Fruit fly (Drosophila melanogaster): ENCODE data around the gene Sgt.

The Sgt gene

dm6 chr2L:17465915-17466677 is 5.3 kb upstream of the Sgt start (continued):
- TF ChIP-seq CG1024 (GFP tag; IDR thresholded peaks at IDR 0.05) (peak; percentile 75), dpn (GFP tag; optimal IDR thresholded peaks at IDR 0.05) (peak; percentile 76 to 82), CG12219 (GFP tag; optimal IDR thresholded peaks at IDR 0.05) (peak; percentile 82), NC2β (GFP tag; optimal IDR thresholded peaks at IDR 0.05) (peak; percentile 72), CG42726 (GFP tag; IDR thresholded peaks at IDR 0.05; ENCODE audit: partially characterized antibody) (no peak), gt (GFP tag; IDR thresholded peaks at IDR 0.05) (0 out of 2 replicates have a peak, but pooled peaks have one; percentile 17), CG11504 (tag; optimal IDR thresholded peaks at IDR 0.05) (peak; percentile 88), tup (GFP tag; optimal IDR thresholded peaks at IDR 0.05) (peak; percentile 27), Lhr (GFP tag; optimal IDR thresholded peaks at IDR 0.05) (peak; percentile 41), chm (GFP tag; IDR thresholded peaks at IDR 0.05) (no peak), CG4617 (GFP tag; optimal IDR thresholded peaks at IDR 0.05; ENCODE audit: borderline replicate concordance) (peak; percentile 38), CG18764 (GFP tag; optimal IDR thresholded peaks at IDR 0.05) (peak; percentile 68), Sox102F (GFP tag; optimal IDR thresholded peaks at IDR 0.05) (peak; percentile 90), sc (optimal IDR thresholded peaks at IDR 0.05) (no peak), sc (GFP tag; optimal IDR thresholded peaks at IDR 0.05) (peak; percentile 73), shn (GFP tag; optimal IDR thresholded peaks at IDR 0.05) (peak; percentile 77), pros (GFP tag; optimal IDR thresholded peaks at IDR 0.05) (no peak), abd-A (tag; optimal IDR thresholded peaks at IDR 0.05) (peak; percentile 77), Poxn (GFP tag; IDR thresholded peaks at IDR 0.05) (no peak), ase (GFP tag; IDR thresholded peaks at IDR 0.05) (peak; percentile 60), stc (GFP tag; IDR thresholded peaks at IDR 0.05) (peak; percentile 77), nau (GFP tag; optimal IDR thresholded peaks at IDR 0.05) (peak; percentile 97), lab (GFP tag; optimal IDR thresholded peaks at IDR 0.05) (peak; percentile 87), Camta (GFP tag; optimal IDR thresholded peaks at IDR 0.05) (peak; percentile 88), CG1233 (GFP tag; optimal IDR thresholded peaks at IDR 0.05) (peak; percentile 68), sisA (GFP tag; IDR thresholded peaks at IDR 0.05) (peak; percentile 80), jumu (GFP tag; optimal IDR thresholded peaks at IDR 0.05) (peak; percentile 73), H15 (GFP tag; IDR thresholded peaks at IDR 0.05) (peak; percentile 71; the same call in 2 of the 3 replicates), Atf-2 (GFP tag; optimal IDR thresholded peaks at IDR 0.05) (peak; percentile 80), CG6272 (GFP tag; IDR thresholded peaks at IDR 0.05) (peak; percentile 30; the same call in 1 of the 2 replicates), CG10366 (GFP tag; IDR thresholded peaks at IDR 0.05) (peak; percentile 74), Sry-δ (GFP tag; optimal IDR thresholded peaks at IDR 0.05) (peak; percentile 47), Side (GFP tag; optimal IDR thresholded peaks at IDR 0.05) (peak; percentile 81), Rfx (GFP tag; IDR thresholded peaks at IDR 0.05) (peak; percentile 74), CG8359 (GFP tag; optimal IDR thresholded peaks at IDR 0.05; ENCODE audit: borderline replicate concordance) (peak; percentile 52), Med (GFP tag) (peak; percentile 93), Doc3 (GFP tag; IDR thresholded peaks at IDR 0.05; ENCODE audit: partially characterized antibody) (no peak), Opbp (GFP tag; IDR thresholded peaks at IDR 0.05; ENCODE audit: partially characterized antibody) (no peak), eyg (GFP tag; optimal IDR thresholded peaks at IDR 0.05) (peak; percentile 62), CG2889 (GFP tag; IDR thresholded peaks at IDR 0.05) (peak; percentile 61; the same call in 2 of the 3 replicates), CG12236 (GFP tag; optimal IDR thresholded peaks at IDR 0.05) (peak; percentile 75), tio (GFP tag; optimal IDR thresholded peaks at IDR 0.05) (peak; percentile 79), Atf3 (GFP tag; optimal IDR thresholded peaks at IDR 0.05) (peak; percentile 58), tna (GFP tag; IDR thresholded peaks at IDR 0.05; ENCODE audit: partially characterized antibody) (no peak), Elba2 (GFP tag; optimal IDR thresholded peaks at IDR 0.05) (no peak), sob (GFP tag; IDR thresholded peaks at IDR 0.05) (peak; percentile 81), nerfin-1 (tag; optimal IDR thresholded peaks at IDR 0.05) (peak; percentile 84), HLH54F (GFP tag; optimal IDR thresholded peaks at IDR 0.05) (peak; percentile 72), CG6765 (GFP tag; optimal IDR thresholded peaks at IDR 0.05) (no peak)
